Worm (Caenorhabditis elegans) whole organism, L4 larva: ENCODE results near the gene F55B12.10.
A peak's percentile ranks its signal among the peaks of the same experiment; 100 is the strongest.

Source experiments
- D1046.2 ChIP-seq: fragments of 200-800 bp; sonication (Bioruptor generic); IDR thresholded peaks from 2 replicates; pipeline ENCODE4 v1.3.6; 2022; ENCODE audit warnings: missing genetic modification characterization, missing compliant biosample characterization
- F10B5.3 ChIP-seq: sonication (generic microtip); optimal IDR thresholded peaks from 2 replicates; lab custom pipeline; 2016; ENCODE audit warnings: mild to moderate bottlenecking, missing genetic modification characterization, missing compliant biosample characterization
- T26A8.4 ChIP-seq: fragments of 200-800 bp; sonication (Bioruptor generic); IDR thresholded peaks from 2 replicates; pipeline ENCODE4 v1.3.6; 2022; ENCODE audit warnings: missing genetic modification characterization, missing compliant biosample characterization
- Y48G9A.11 ChIP-seq: fragments of 200-800 bp; sonication (Bioruptor generic); IDR thresholded peaks from 2 replicates; pipeline ENCODE4 v1.3.6; 2022; ENCODE audit warnings: missing genetic modification reagents, missing genetic modification characterization, missing compliant biosample characterization
- ZK337.2 ChIP-seq: fragments of 200-800 bp; sonication (Bioruptor generic); IDR thresholded peaks from 2 replicates; pipeline ENCODE4 v1.3.6; 2022; ENCODE audit warnings: missing genetic modification reagents, missing genetic modification characterization, missing compliant biosample characterization
- aha-1 ChIP-seq: fragments of 150-350 bp; peaks from one replicate; lab custom pipeline; 2014; ENCODE audit warnings: missing biosample characterization, missing genetic modification characterization
- ceh-20 ChIP-seq: fragments of 200-800 bp; sonication (Bioruptor generic); IDR thresholded peaks from 2 replicates; pipeline ENCODE4 v1.3.6; 2022; ENCODE audit warnings: missing genetic modification reagents, missing genetic modification characterization, missing compliant biosample characterization
- ceh-32 ChIP-seq: sonication (generic microtip); optimal IDR thresholded peaks from 2 replicates; lab custom pipeline; 2016; ENCODE audit warnings: mild to moderate bottlenecking, missing genetic modification characterization, missing compliant biosample characterization; ENCODE audit not compliant: poor library complexity
- ceh-44 ChIP-seq: fragments of 200-800 bp; sonication (Bioruptor generic); IDR thresholded peaks from 2 replicates; pipeline ENCODE4 v1.3.6; 2022; ENCODE audit warnings: missing genetic modification reagents, missing genetic modification characterization, missing compliant biosample characterization
- ceh-62 ChIP-seq: sonication (generic microtip); optimal IDR thresholded peaks from 2 replicates; lab custom pipeline; 2017; ENCODE audit warnings: missing biosample characterization, missing genetic modification characterization
- ceh-82 ChIP-seq: sonication (generic microtip); optimal IDR thresholded peaks from 2 replicates; lab custom pipeline; 2017; ENCODE audit warnings: missing biosample characterization, missing genetic modification characterization
- daf-12 ChIP-seq: fragments of 150-350 bp; optimal IDR thresholded peaks from 2 replicates; lab custom pipeline; 2014; ENCODE audit warnings: missing biosample characterization, missing genetic modification reagents, missing genetic modification characterization
- daf-16 ChIP-seq, 3 experiments: sonication (generic microtip); optimal IDR thresholded peaks; 2 replicates each; lab custom pipeline; 2016 to 2017; ENCODE audit warnings: missing genetic modification characterization in 3 of 3, missing genetic modification reagents in 3 of 3, mild to moderate bottlenecking in 2 of 3, missing compliant biosample characterization in 2 of 3, missing biosample characterization in 1 of 3, moderate library complexity in 1 of 3
- daf-8 ChIP-seq: fragments of 200-800 bp; sonication (Bioruptor generic); IDR thresholded peaks from 2 replicates; pipeline ENCODE4 v1.3.6; 2022; ENCODE audit warnings: missing genetic modification characterization, missing compliant biosample characterization
- dmd-8 ChIP-seq: fragments of 200-800 bp; sonication (Bioruptor generic); IDR thresholded peaks from 2 replicates; pipeline ENCODE4 v1.3.6; 2022; ENCODE audit warnings: missing genetic modification characterization, missing compliant biosample characterization
- dmd-9 ChIP-seq: fragments of 200-800 bp; sonication (Bioruptor generic); IDR thresholded peaks from 2 replicates; pipeline ENCODE4 v1.3.6; 2022; ENCODE audit warnings: missing genetic modification reagents, missing genetic modification characterization, missing compliant biosample characterization
- duxl-1 ChIP-seq: sonication (generic microtip); optimal IDR thresholded peaks from 2 replicates; lab custom pipeline; 2016; ENCODE audit warnings: mild to moderate bottlenecking, missing genetic modification characterization, moderate library complexity, missing compliant biosample characterization; ENCODE audit not compliant: poor library complexity
- egl-27 ChIP-seq: sonication (generic microtip); optimal IDR thresholded peaks from 3 replicates; lab custom pipeline; 2017; ENCODE audit warnings: missing biosample characterization, missing genetic modification reagents, missing genetic modification characterization
- egl-43 ChIP-seq: fragments of 200-800 bp; sonication (Bioruptor generic); IDR thresholded peaks from 2 replicates; pipeline ENCODE4 v1.3.6; 2022; ENCODE audit warnings: missing genetic modification reagents, missing genetic modification characterization, missing compliant biosample characterization
- hif-1 ChIP-seq, 2 experiments: sonication (generic microtip); optimal IDR thresholded peaks; 2 replicates each; lab custom pipeline; 2016 to 2017; ENCODE audit warnings: missing compliant biosample characterization in 2 of 2, missing genetic modification characterization in 2 of 2, missing genetic modification reagents in 2 of 2, missing genotype in 2 of 2, mild to moderate bottlenecking in 1 of 2
- hlh-11 ChIP-seq: fragments of 200-800 bp; sonication (Bioruptor generic); optimal IDR thresholded peaks from 2 replicates; lab custom pipeline; 2018; ENCODE audit warnings: mild to moderate bottlenecking, missing genetic modification characterization, missing compliant biosample characterization
- hlh-30 ChIP-seq: sonication (generic microtip); optimal IDR thresholded peaks from 2 replicates; lab custom pipeline; 2017; ENCODE audit warnings: antibody characterized with exemption, mild to moderate bottlenecking, missing genetic modification characterization, missing compliant biosample characterization; ENCODE audit not compliant: insufficient read depth
- jun-1 ChIP-seq: fragments of 150-350 bp; optimal IDR thresholded peaks from 2 replicates; lab custom pipeline; 2014; ENCODE audit warnings: missing biosample characterization, missing genetic modification reagents, missing genetic modification characterization
- lim-7 ChIP-seq: fragments of 200-800 bp; sonication (Bioruptor generic); IDR thresholded peaks from 2 replicates; pipeline ENCODE4 v1.3.6; 2022; ENCODE audit warnings: missing genetic modification characterization, missing compliant biosample characterization
- lin-13 ChIP-seq: fragments of 150-350 bp; optimal IDR thresholded peaks from 2 replicates; lab custom pipeline; 2014; ENCODE audit warnings: missing biosample characterization, missing genetic modification reagents, missing genetic modification characterization
- lin-29 ChIP-seq: fragments of 200-800 bp; sonication (Bioruptor generic); IDR thresholded peaks from 2 replicates; pipeline ENCODE4 v1.3.6; 2022; ENCODE audit warnings: missing genetic modification reagents, missing genetic modification characterization, missing compliant biosample characterization
- lin-38 ChIP-seq: fragments of 200-800 bp; sonication (Bioruptor generic); IDR thresholded peaks from 2 replicates; pipeline ENCODE4 v1.3.6; 2022; ENCODE audit warnings: missing genetic modification reagents, missing genetic modification characterization, missing compliant biosample characterization
- lir-3 ChIP-seq: sonication (generic microtip); optimal IDR thresholded peaks from 2 replicates; lab custom pipeline; 2016; ENCODE audit warnings: mild to moderate bottlenecking, missing genetic modification characterization, missing compliant biosample characterization
- madf-5 ChIP-seq, 2 experiments: fragments of 200-800 bp; sonication (Bioruptor generic); IDR thresholded peaks; 2 replicates each; pipeline ENCODE4 v1.3.6; 2022; ENCODE audit warnings: missing compliant biosample characterization in 2 of 2, missing genetic modification characterization in 2 of 2
- mdt-29 ChIP-seq: fragments of 200-800 bp; sonication (Bioruptor generic); IDR thresholded peaks from 2 replicates; pipeline ENCODE4 v1.3.6; 2022; ENCODE audit warnings: missing genetic modification reagents, missing genetic modification characterization, missing compliant biosample characterization
- mep-1 ChIP-seq: fragments of 150-350 bp; sonication (generic microtip); optimal IDR thresholded peaks from 3 replicates; lab custom pipeline; 2014; ENCODE audit warnings: missing biosample characterization, missing genetic modification characterization
- mxl-3 ChIP-seq: fragments of 200-800 bp; sonication (Bioruptor generic); optimal IDR thresholded peaks from 2 replicates; lab custom pipeline; 2018; ENCODE audit warnings: mild to moderate bottlenecking, missing genetic modification characterization, missing compliant biosample characterization
- nhr-10 ChIP-seq: fragments of 150-350 bp; optimal IDR thresholded peaks from 2 replicates; lab custom pipeline; 2014; ENCODE audit warnings: missing biosample characterization, missing genetic modification characterization
- nhr-25 ChIP-seq: sonication (generic microtip); optimal IDR thresholded peaks from 2 replicates; lab custom pipeline; 2017; ENCODE audit warnings: missing genetic modification characterization, mild to moderate bottlenecking, missing compliant biosample characterization, antibody characterized with exemption, moderate library complexity, borderline replicate concordance; ENCODE audit not compliant: insufficient read depth
- nhr-6 ChIP-seq: fragments of 150-350 bp; optimal IDR thresholded peaks from 2 replicates; lab custom pipeline; 2014; ENCODE audit warnings: missing biosample characterization, missing genetic modification characterization
- nhr-76 ChIP-seq: fragments of 150-350 bp; optimal IDR thresholded peaks from 2 replicates; lab custom pipeline; 2014; ENCODE audit warnings: missing biosample characterization, missing genetic modification characterization
- php-3 ChIP-seq: fragments of 200-800 bp; sonication (Bioruptor generic); IDR thresholded peaks from 2 replicates; pipeline ENCODE4 v1.3.6; 2022; ENCODE audit warnings: missing genetic modification reagents, missing genetic modification characterization, missing compliant biosample characterization
- rbr-2 ChIP-seq: sonication (generic microtip); optimal IDR thresholded peaks from 2 replicates; lab custom pipeline; 2016; ENCODE audit warnings: missing genotype, missing genetic modification characterization, missing compliant biosample characterization
- sdz-12 ChIP-seq: fragments of 200-800 bp; sonication (Bioruptor generic); optimal IDR thresholded peaks from 2 replicates; lab custom pipeline; 2018; ENCODE audit warnings: mild to moderate bottlenecking, missing genetic modification characterization, missing compliant biosample characterization
- set-16 ChIP-seq: fragments of 200-800 bp; sonication (Bioruptor generic); IDR thresholded peaks from 2 replicates; pipeline ENCODE4 v1.3.6; 2022; ENCODE audit warnings: missing genetic modification reagents, missing genetic modification characterization, missing compliant biosample characterization
- snpc-1.2 ChIP-seq: fragments of 200-800 bp; sonication (Bioruptor generic); IDR thresholded peaks from 2 replicates; pipeline ENCODE4 v1.3.6; 2022; ENCODE audit warnings: missing genetic modification reagents, missing genetic modification characterization, missing compliant biosample characterization
- spr-3 ChIP-seq: fragments of 200-800 bp; sonication (Bioruptor generic); optimal IDR thresholded peaks from 2 replicates; lab custom pipeline; 2018; ENCODE audit warnings: mild to moderate bottlenecking, missing genetic modification characterization, missing compliant biosample characterization
- unc-130 ChIP-seq: sonication (generic microtip); optimal IDR thresholded peaks from 2 replicates; lab custom pipeline; 2016; ENCODE audit warnings: missing genetic modification reagents, missing genetic modification characterization, missing compliant biosample characterization
- unc-39 ChIP-seq: sonication (generic microtip); optimal IDR thresholded peaks from 2 replicates; lab custom pipeline; 2017; ENCODE audit warnings: missing biosample characterization, missing genetic modification characterization
- zag-1 ChIP-seq: fragments of 150-350 bp; optimal IDR thresholded peaks from 2 replicates; lab custom pipeline; 2014; ENCODE audit warnings: missing biosample characterization, missing genetic modification characterization
- zfp-2 ChIP-seq: sonication (generic microtip); optimal IDR thresholded peaks from 2 replicates; lab custom pipeline; 2016; ENCODE audit warnings: mild to moderate bottlenecking, missing genetic modification characterization, missing compliant biosample characterization
- zfp-3 ChIP-seq: fragments of 200-800 bp; sonication (Bioruptor generic); conservative IDR thresholded peaks from 2 replicates; pipeline ENCODE4 v1.3.6; 2022; ENCODE audit warnings: missing genetic modification reagents, missing genetic modification characterization, missing compliant biosample characterization
- zip-11 ChIP-seq: fragments of 200-800 bp; sonication (Bioruptor generic); IDR thresholded peaks from 2 replicates; pipeline ENCODE4 v1.3.6; 2022; ENCODE audit warnings: missing genetic modification characterization, missing compliant biosample characterization
- zip-2 ChIP-seq: fragments of 150-350 bp; optimal IDR thresholded peaks from 2 replicates; lab custom pipeline; 2014; ENCODE audit warnings: missing biosample characterization, missing genetic modification characterization

Gene F55B12.10

ce11 chrV:13794046-13794445, 45.5 kb upstream of the F55B12.10 start:
- TF ChIP-seq egl-43, result 0 out of 2 replicates have a peak, but pooled peaks have one; percentile 17
- TF ChIP-seq zip-2, result no peak
- no peak for TF ChIP-seq sdz-12 (GFP tag; lab: Kevin White, UChicago)
- TF ChIP-seq rbr-2 (tag; lab: Kevin White, UChicago), result no peak
- no peak for TF ChIP-seq lim-7 (GFP tag; lab: Robert Waterston, UW)
- no peak for TF ChIP-seq ceh-44 (GFP tag; lab: Robert Waterston, UW)
- no peak for TF ChIP-seq nhr-76 (tag; lab: Kevin White, UChicago)
- no peak for TF ChIP-seq lin-13 (GFP tag; lab: Kevin White, UChicago)
- TF ChIP-seq D1046.2 (GFP tag; lab: Robert Waterston, UW), result no peak
- TF ChIP-seq ceh-62 (tag; lab: Kevin White, UChicago), result no peak
- TF ChIP-seq lir-3, result no peak
- 0 out of 2 replicates have a peak, but pooled peaks have one; percentile 26 for TF ChIP-seq dmd-8 (GFP tag; lab: Robert Waterston, UW)
- peak; percentile 74 for TF ChIP-seq set-16 (GFP tag; lab: Robert Waterston, UW)
- no peak for TF ChIP-seq mdt-29 (GFP tag; lab: Robert Waterston, UW)

- TF ChIP-seq lin-38 (GFP tag; lab: Robert Waterston, UW) (no peak; the same call in 1 of the 2 replicates), nhr-6 (no peak), daf-8 (no peak), nhr-25 (tag; lab: Kevin White, UChicago) (no peak), aha-1 (tag; lab: Kevin White, UChicago) (peak; percentile 73), mep-1 (tag; lab: Kevin White, UChicago) (peak; percentile 19), hlh-30 (peak; percentile 70), Y48G9A.11 (GFP tag; lab: Robert Waterston, UW) (no peak), snpc-1.2 (no peak), lin-13 (GFP tag; lab: Kevin White, UChicago) (no peak), madf-5 (GFP tag; IDR thresholded peaks at IDR 0.05; lab: Robert Waterston, UW) (no peak), F10B5.3 (tag; lab: Kevin White, UChicago) (no peak), ceh-82 (tag; lab: Kevin White, UChicago) (no peak), unc-39 (no peak), mxl-3 (GFP tag; lab: Kevin White, UChicago) (no peak), hlh-11 (peak; percentile 35), T26A8.4 (no peak), egl-27 (tag; lab: Kevin White, UChicago) (no peak), ceh-62 (tag; lab: Kevin White, UChicago) (no peak), ceh-32 (no peak), daf-12 (tag; lab: Kevin White, UChicago) (no peak), zfp-2 (tag; lab: Kevin White, UChicago) (no peak), daf-16 (GFP tag; optimal IDR thresholded peaks at IDR 0.05; lab: Kevin White, UChicago) (no peak), daf-16 (tag; optimal IDR thresholded peaks at IDR 0.05; lab: Kevin White, UChicago) (no peak), ZK337.2 (GFP tag; lab: Robert Waterston, UW) (no peak), sdz-12 (GFP tag; lab: Kevin White, UChicago) (no peak), lin-29 (no peak), duxl-1 (tag; lab: Kevin White, UChicago) (no peak), zfp-3 (GFP tag; lab: Robert Waterston, UW) (no peak), ceh-20 (GFP tag; lab: Robert Waterston, UW) (no peak), dmd-9 (GFP tag; lab: Robert Waterston, UW) (0 out of 2 replicates have a peak, but pooled peaks have one; percentile 18), hif-1 (tag; optimal IDR thresholded peaks at IDR 0.05; lab: Kevin White, UChicago) (no peak), php-3 (GFP tag; lab: Robert Waterston, UW) (no peak), spr-3 (GFP tag; lab: Kevin White, UChicago) (no peak), unc-130 (GFP tag; lab: Kevin White, UChicago) (no peak), nhr-10 (tag; lab: Kevin White, UChicago) (no peak), jun-1 (no peak), zag-1 (tag; lab: Kevin White, UChicago) (no peak), zip-11 (GFP tag; lab: Robert Waterston, UW) (no peak)
Observed at ce11 chrV:13796246-13796776, 43.2 kb upstream of the F55B12.10 start, which contains the start of gene twk-32. TSS of gene twk-32 (plus strand) at chrV:13796641.
